Fruit fly (Drosophila melanogaster): Measurements from ENCODE around the gene isoQC.

Gene isoQC

dm6 chr3L:20464677-20465076 lies 9.6 kb upstream of the isoQC start, which contains the start of gene atk:
Gene atk, minus strand, starts transcription at chr3L:20464862.
- TF ChIP-seq CG15336 (GFP tag; IDR thresholded peaks at IDR 0.05) (no peak), Blimp-1 (GFP tag; optimal IDR thresholded peaks at IDR 0.05) (no peak), fd85E (GFP tag; optimal IDR thresholded peaks at IDR 0.05) (no peak), CG16779 (tag; optimal IDR thresholded peaks at IDR 0.05) (no peak)

- TF ChIP-seq CG8119 (GFP tag; IDR thresholded peaks at IDR 0.05) (no peak), Sox102F (GFP tag; optimal IDR thresholded peaks at IDR 0.05) (no peak), Smox (GFP tag; optimal IDR thresholded peaks at IDR 0.05) (no peak), fkh (GFP tag; optimal IDR thresholded peaks at IDR 0.05) (no peak), CG6792 (GFP tag; optimal IDR thresholded peaks at IDR 0.05) (no peak), vri (GFP tag; optimal IDR thresholded peaks at IDR 0.05) (no peak), spab (GFP tag; optimal IDR thresholded peaks at IDR 0.05) (no peak), Gug (GFP tag; IDR thresholded peaks at IDR 0.05) (no peak), Hr4 (GFP tag; optimal IDR thresholded peaks at IDR 0.05) (no peak), CG11762 (GFP tag; optimal IDR thresholded peaks at IDR 0.05; ENCODE audit: insufficient read depth) (no peak), CG9139 (GFP tag; optimal IDR thresholded peaks at IDR 0.05) (no peak), pdm3 (GFP tag; optimal IDR thresholded peaks at IDR 0.05) (no peak), Ets96B (tag; optimal IDR thresholded peaks at IDR 0.05) (no peak), CG11294 (GFP tag; IDR thresholded peaks at IDR 0.05) (no peak), cyc (GFP tag; optimal IDR thresholded peaks at IDR 0.05) (no peak), fd59A (GFP tag; optimal IDR thresholded peaks at IDR 0.05) (no peak), topi (GFP tag; optimal IDR thresholded peaks at IDR 0.05) (no peak), CG10669 (GFP tag; optimal IDR thresholded peaks at IDR 0.05) (no peak)
Observed at dm6 chr3L:20465941-20466340, 8.3 kb upstream of the isoQC start, which contains the start of gene CG42764. Gene CG42764, minus strand, starts transcription at chr3L:20466041.

- TF ChIP-seq svp (GFP tag), result no peak
- no peak for TF ChIP-seq CG10669 (GFP tag; optimal IDR thresholded peaks at IDR 0.05)
- no peak for TF ChIP-seq salr (GFP tag; optimal IDR thresholded peaks at IDR 0.05)
- TF ChIP-seq dac (GFP tag; optimal IDR thresholded peaks at IDR 0.05), result no peak
- TF ChIP-seq CG16779 (tag; optimal IDR thresholded peaks at IDR 0.05), result no peak
- TF ChIP-seq ss (GFP tag; optimal IDR thresholded peaks at IDR 0.05), result no peak
- TF ChIP-seq CG3032 (tag; optimal IDR thresholded peaks at IDR 0.05), result no peak
- no peak for TF ChIP-seq fd85E (GFP tag; optimal IDR thresholded peaks at IDR 0.05)
- TF ChIP-seq cyc (GFP tag; optimal IDR thresholded peaks at IDR 0.05), result no peak
- TF ChIP-seq lz (GFP tag; optimal IDR thresholded peaks at IDR 0.05), result no peak
- TF ChIP-seq fkh (GFP tag; optimal IDR thresholded peaks at IDR 0.05), result no peak
- no peak for TF ChIP-seq Eip78C (GFP tag)
Observed at dm6 chr3L:20466599-20466998, 7.7 kb upstream of the isoQC start, which contains the start of gene Tdh. Gene Tdh, plus strand, starts transcription at chr3L:20466944.

DNA sequence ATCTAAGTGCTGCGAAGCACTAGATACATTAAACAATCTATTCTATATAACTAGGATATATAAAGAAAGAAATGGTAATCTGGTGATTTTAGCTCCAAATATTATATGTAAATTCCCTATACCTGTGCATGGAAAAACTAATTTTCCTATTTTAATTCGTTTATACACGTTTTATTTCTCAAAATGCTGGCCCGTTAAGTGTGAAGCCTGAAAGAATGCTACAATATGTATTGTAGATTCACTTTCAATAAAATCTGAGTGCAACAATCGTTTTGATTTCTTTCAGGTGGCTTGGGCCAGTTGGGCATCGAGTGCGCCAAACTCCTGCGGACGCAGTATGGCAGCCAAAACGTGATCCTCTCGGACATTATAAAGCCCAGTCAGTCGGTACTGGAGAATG lies 6.8 kb upstream of the isoQC start:
- TF ChIP-seq Eip75B (GFP tag; optimal IDR thresholded peaks at IDR 0.05) (no peak), Sox15 (GFP tag; optimal IDR thresholded peaks at IDR 0.05) (no peak), Blimp-1 (GFP tag; optimal IDR thresholded peaks at IDR 0.05) (peak; percentile 49), CG3919 (GFP tag; optimal IDR thresholded peaks at IDR 0.05) (no peak), CG6808 (GFP tag; optimal IDR thresholded peaks at IDR 0.05) (no peak), eg (GFP tag; IDR thresholded peaks at IDR 0.05) (no peak)

DNA sequence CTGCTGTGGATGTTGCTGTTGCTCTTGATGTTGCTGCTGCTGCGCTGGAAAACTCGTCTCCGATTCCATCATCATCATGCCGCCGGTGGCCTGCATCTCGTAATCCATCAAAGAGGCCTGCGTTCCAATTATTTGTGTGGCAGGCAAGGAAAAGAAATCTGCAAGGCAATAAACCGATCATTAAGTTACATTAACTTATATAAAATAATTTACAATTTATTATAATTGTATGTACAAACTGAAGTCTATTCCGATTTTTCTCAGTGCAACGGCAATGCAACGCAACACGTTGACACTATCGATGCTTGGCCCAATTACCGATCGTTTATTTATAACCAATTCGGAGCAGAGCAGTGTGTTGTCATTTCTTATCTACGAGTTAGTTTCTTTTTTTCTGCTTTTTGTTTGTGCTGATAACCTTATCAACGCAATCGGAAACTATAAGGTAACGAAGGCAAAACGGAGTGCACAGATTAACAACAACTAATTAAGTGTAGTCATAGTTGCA lies 3.2 kb upstream of the isoQC start:
- TF ChIP-seq topi (GFP tag; optimal IDR thresholded peaks at IDR 0.05) (no peak), CG6163 (GFP tag; IDR thresholded peaks at IDR 0.05) (peak; percentile 81), eg (GFP tag; IDR thresholded peaks at IDR 0.05) (peak; percentile 82), Ets21C (GFP tag; optimal IDR thresholded peaks at IDR 0.05) (no peak), salr (GFP tag; optimal IDR thresholded peaks at IDR 0.05) (peak in 1 of 2 experiments; percentile 42), cyc (GFP tag; optimal IDR thresholded peaks at IDR 0.05) (no peak), CG3919 (GFP tag; optimal IDR thresholded peaks at IDR 0.05) (peak; percentile 47), spab (GFP tag; optimal IDR thresholded peaks at IDR 0.05) (no peak), Sox14 (GFP tag; optimal IDR thresholded peaks at IDR 0.05) (no peak), Eip93F (GFP tag; optimal IDR thresholded peaks at IDR 0.05) (no peak), vri (GFP tag; optimal IDR thresholded peaks at IDR 0.05) (no peak), esn (GFP tag; optimal IDR thresholded peaks at IDR 0.05) (no peak), CG4318 (GFP tag; optimal IDR thresholded peaks at IDR 0.05) (peak; percentile 6), Blimp-1 (GFP tag; optimal IDR thresholded peaks at IDR 0.05) (no peak), Ets96B (tag; optimal IDR thresholded peaks at IDR 0.05) (no peak), CG10631 (GFP tag; optimal IDR thresholded peaks at IDR 0.05) (no peak), CG8319 (GFP tag; optimal IDR thresholded peaks at IDR 0.05) (no peak), CG11294 (GFP tag; IDR thresholded peaks at IDR 0.05) (peak; percentile 49; the same call in 1 of the 2 replicates), Hr4 (GFP tag; optimal IDR thresholded peaks at IDR 0.05) (no peak), CG6854 (GFP tag; optimal IDR thresholded peaks at IDR 0.05) (no peak)
